Fruit fly (Drosophila melanogaster): Measurements from ENCODE around the gene CalpC.

Gene CalpC

DNA sequence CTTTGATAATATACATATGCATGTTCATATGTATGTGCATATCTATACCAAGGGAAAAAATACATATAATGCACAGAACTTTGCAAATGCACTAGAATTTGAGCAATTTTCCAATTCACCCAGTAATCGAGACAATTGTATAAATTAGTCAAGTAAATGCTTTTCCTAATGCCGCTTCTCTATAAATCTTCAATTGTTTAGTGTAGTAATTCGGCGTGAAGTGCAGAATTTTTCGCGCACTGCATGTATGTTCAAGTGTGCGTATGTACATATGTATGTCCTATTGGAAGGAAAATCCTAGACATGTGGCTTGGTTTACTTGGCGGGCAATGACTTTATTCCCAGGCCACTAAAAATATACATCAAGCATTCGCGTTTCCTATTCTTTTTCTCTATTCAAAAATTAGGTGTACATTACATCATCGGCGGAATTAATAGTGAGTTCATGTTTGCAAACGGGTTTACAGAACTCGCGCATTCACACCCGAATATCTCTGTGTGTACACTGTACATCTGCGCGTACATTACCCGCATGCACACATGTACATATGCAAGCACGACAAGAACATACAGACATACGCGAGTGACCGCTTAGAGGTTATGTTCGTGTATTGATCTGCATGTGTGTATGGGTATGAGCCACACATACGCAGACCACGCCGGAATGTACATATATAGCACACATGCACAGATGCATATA lies 6.6 kb upstream of the CalpC start (continued):
- TF ChIP-seq CG4282 (GFP tag; optimal IDR thresholded peaks at IDR 0.05) (no peak), pzg (GFP tag; optimal IDR thresholded peaks at IDR 0.05) (peak; percentile 28), CG6689 (GFP tag; IDR thresholded peaks at IDR 0.05) (no peak), danr (GFP tag; IDR thresholded peaks at IDR 0.05) (no peak), ro (GFP tag; IDR thresholded peaks at IDR 0.05) (no peak), Dad (GFP tag; optimal IDR thresholded peaks at IDR 0.05) (no peak), CG17385 (GFP tag; optimal IDR thresholded peaks at IDR 0.05) (no peak), grau (tag; optimal IDR thresholded peaks at IDR 0.05) (no peak), pita (GFP tag; optimal IDR thresholded peaks at IDR 0.05) (no peak), odd (GFP tag; optimal IDR thresholded peaks at IDR 0.05) (no peak), hb (GFP tag; IDR thresholded peaks at IDR 0.05; ENCODE audit: partially characterized antibody) (no peak), CG4707 (GFP tag; optimal IDR thresholded peaks at IDR 0.05) (no peak), CG9727 (GFP tag; optimal IDR thresholded peaks at IDR 0.05) (no peak), bcd (GFP tag; optimal IDR thresholded peaks at IDR 0.05) (no peak), CG10959 (GFP tag; IDR thresholded peaks at IDR 0.05) (no peak), Ravus (GFP tag; IDR thresholded peaks at IDR 0.05) (no peak), Gsc (GFP tag; IDR thresholded peaks at IDR 0.05) (no peak), CG1233 (GFP tag; optimal IDR thresholded peaks at IDR 0.05) (peak; percentile 7), Trl (optimal IDR thresholded peaks at IDR 0.05) (no peak), Trl (GFP tag; optimal IDR thresholded peaks at IDR 0.05) (no peak), dati (GFP tag; IDR thresholded peaks at IDR 0.05) (no peak), dan (GFP tag; IDR thresholded peaks at IDR 0.05) (no peak), CG16813 (GFP tag; IDR thresholded peaks at IDR 0.05; ENCODE audit: partially characterized antibody) (no peak), cato (GFP tag; optimal IDR thresholded peaks at IDR 0.05; ENCODE audit: borderline replicate concordance) (no peak), GATAe (GFP tag; conservative IDR thresholded peaks at IDR 0.05) (no peak), CG2889 (GFP tag; IDR thresholded peaks at IDR 0.05) (no peak), exex (tag; optimal IDR thresholded peaks at IDR 0.05) (no peak), CG33557 (GFP tag; optimal IDR thresholded peaks at IDR 0.05) (peak; percentile 4), Hr51 (GFP tag; optimal IDR thresholded peaks at IDR 0.05) (no peak), emc (GFP tag; optimal IDR thresholded peaks at IDR 0.05) (no peak), Spps (tag; optimal IDR thresholded peaks at IDR 0.05) (no peak), CG14710 (tag; optimal IDR thresholded peaks at IDR 0.05) (no peak), HLH4C (GFP tag; IDR thresholded peaks at IDR 0.05; ENCODE audit: partially characterized antibody) (no peak), CG10366 (GFP tag; IDR thresholded peaks at IDR 0.05) (no peak), dmrt11E (tag; optimal IDR thresholded peaks at IDR 0.05) (no peak), Pdp1 (GFP tag; optimal IDR thresholded peaks at IDR 0.05) (peak in 1 of 2 experiments; percentile 86), HLH3B (GFP tag; IDR thresholded peaks at IDR 0.05) (no peak), CG14667 (GFP tag; IDR thresholded peaks at IDR 0.05) (no peak), prd (optimal IDR thresholded peaks at IDR 0.05) (no peak), prd (GFP tag; IDR thresholded peaks at IDR 0.05) (no peak), p53 (GFP tag; optimal IDR thresholded peaks at IDR 0.05) (no peak), Neu2 (GFP tag; optimal IDR thresholded peaks at IDR 0.05; ENCODE audit: borderline replicate concordance) (no peak), D19A (tag; optimal IDR thresholded peaks at IDR 0.05) (no peak), corto (GFP tag; optimal IDR thresholded peaks at IDR 0.05) (peak; percentile 38), gfzf (GFP tag; optimal IDR thresholded peaks at IDR 0.05) (no peak), twi (tag; optimal IDR thresholded peaks at IDR 0.05) (peak; percentile 78), seq (GFP tag; IDR thresholded peaks at IDR 0.05) (no peak), CG3726 (GFP tag; IDR thresholded peaks at IDR 0.05) (no peak), hth (optimal IDR thresholded peaks at IDR 0.05) (no peak), Dip3 (GFP tag; optimal IDR thresholded peaks at IDR 0.05) (no peak), HLHmδ (GFP tag; optimal IDR thresholded peaks at IDR 0.05) (peak; percentile 69)
